Worm (Caenorhabditis elegans) whole organism, mixed stage, embryonic: Measurements from ENCODE around the gene F25E5.1.

Experiments used
- hlh-1 ChIP-seq: fragments of 150-350 bp; optimal IDR thresholded peaks from 2 replicates; lab custom pipeline; 2014; ENCODE audit warnings: missing biosample characterization, missing genetic modification reagents, missing genetic modification characterization
- lin-13 ChIP-seq: fragments of 150-350 bp; optimal IDR thresholded peaks from 2 replicates; lab custom pipeline; 2014; ENCODE audit warnings: missing biosample characterization, missing genetic modification characterization
- nhr-237 ChIP-seq: fragments of 150-350 bp; optimal IDR thresholded peaks from 2 replicates; lab custom pipeline; 2014; ENCODE audit warnings: missing biosample characterization, missing genetic modification characterization

DNA sequence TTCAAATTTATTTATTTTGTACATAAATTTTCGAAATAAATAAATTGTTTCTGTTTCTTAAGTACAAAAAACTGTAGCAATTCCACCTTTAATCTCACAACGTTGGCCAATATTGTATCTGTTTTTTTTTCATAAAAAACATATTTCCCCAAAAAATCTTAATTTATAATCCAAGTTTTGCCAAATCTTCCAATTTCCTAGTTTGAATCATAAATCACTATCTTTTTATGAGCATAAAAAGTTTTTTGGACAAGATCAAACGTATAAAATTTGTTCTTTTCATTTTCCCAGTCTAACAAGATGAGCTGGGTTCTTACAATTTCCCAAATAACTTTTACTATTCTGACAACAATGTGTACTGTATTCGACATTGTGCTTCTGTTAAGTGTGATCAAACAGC is 45.5 kb upstream of the F25E5.1 start, which contains the start of gene srxa-4:
- TF ChIP-seq nhr-237 (tag; lab: Kevin White, UChicago) (no peak), lin-13 (no peak), hlh-1 (tag; lab: Kevin White, UChicago) (no peak)
